Worm (Caenorhabditis elegans): Measurements from ENCODE around the gene cyp-25A1.

- no peak for TF ChIP-seq lin-39 (tag; optimal IDR thresholded peaks at IDR 0.05)
- no peak for TF ChIP-seq elt-1 (tag; optimal IDR thresholded peaks at IDR 0.05)
- TF ChIP-seq lsy-2 (tag; optimal IDR thresholded peaks at IDR 0.05): no peak
- no peak for TF ChIP-seq ceh-82 (tag; optimal IDR thresholded peaks at IDR 0.05)
- TF ChIP-seq unc-62 (GFP tag; optimal IDR thresholded peaks at IDR 0.05): no peak
- no peak for TF ChIP-seq skn-1 (tag; optimal IDR thresholded peaks at IDR 0.05)
- TF ChIP-seq elt-3 (tag; optimal IDR thresholded peaks at IDR 0.05): no peak
- TF ChIP-seq lin-13 (GFP tag; optimal IDR thresholded peaks at IDR 0.05): no peak
- no peak for TF ChIP-seq ceh-16 (tag; optimal IDR thresholded peaks at IDR 0.05)
- no peak for TF ChIP-seq nhr-23 (tag; optimal IDR thresholded peaks at IDR 0.05)
- TF ChIP-seq lin-11 (tag; optimal IDR thresholded peaks at IDR 0.05): no peak
- no peak for TF ChIP-seq ztf-1 (GFP tag; conservative IDR thresholded peaks at IDR 0.05)
- no peak for TF ChIP-seq nhr-77 (tag; optimal IDR thresholded peaks at IDR 0.05)
- TF ChIP-seq snpc-4 (tag; optimal IDR thresholded peaks at IDR 0.05): no peak
Measured at ce11 chrIII:3806883-3807282, 25.5 kb upstream of the cyp-25A1 start.
